Worm (Caenorhabditis elegans) whole organism, L4 larva: ENCODE data around the gene srx-76.

Source experiments
- jun-1 ChIP-seq: fragments of 150-350 bp; optimal IDR thresholded peaks from 2 replicates; lab custom pipeline; 2014; ENCODE audit warnings: missing biosample characterization, missing genetic modification reagents, missing genetic modification characterization
- unc-62 ChIP-seq, 3 experiments: fragments of 150-350 bp in 1 of 3; sonication (generic microtip); optimal IDR thresholded peaks in 2 of 3; peaks in 1 of 3; 1 replicate in 1 of 3; 2 replicates in 2 of 3; lab custom pipeline; 2014 to 2017; ENCODE audit warnings: missing biosample characterization in 3 of 3, missing genetic modification characterization in 3 of 3, missing genetic modification reagents in 3 of 3, missing genotype in 1 of 3

DNA sequence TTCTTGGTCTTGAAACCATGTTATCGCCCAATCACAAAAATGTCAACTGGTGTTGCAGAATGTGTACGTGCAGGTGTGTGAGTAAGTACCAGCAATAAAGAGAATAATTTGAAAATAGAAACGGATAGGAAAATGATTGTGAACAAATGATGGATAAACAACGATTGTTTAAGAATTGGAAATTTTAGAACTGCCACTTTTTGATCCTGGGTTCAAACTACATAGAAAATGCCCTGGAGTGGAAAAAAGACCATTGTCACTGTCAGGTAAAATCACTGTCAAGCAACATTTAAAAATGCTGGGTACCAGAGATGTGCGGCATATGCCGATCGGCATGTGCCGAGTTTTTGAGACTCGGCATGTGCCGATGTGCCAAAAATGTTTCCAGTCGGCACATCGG lies 8.4 kb upstream of the srx-76 start:
- peak in 1 of 2 experiments; percentile 92 for TF ChIP-seq unc-62 (GFP tag; optimal IDR thresholded peaks at IDR 0.05 in 1 of 2; lab: Kevin White, UChicago)
- TF ChIP-seq unc-62 (tag; optimal IDR thresholded peaks at IDR 0.05; lab: Kevin White, UChicago): no peak
- TF ChIP-seq jun-1 (tag; lab: Kevin White, UChicago): no peak
